Worm (Caenorhabditis elegans): Measurements from ENCODE around the gene irg-7.
A peak's percentile ranks its signal among the peaks of the same experiment; 100 is the strongest.

irg-7 gene

DNA sequence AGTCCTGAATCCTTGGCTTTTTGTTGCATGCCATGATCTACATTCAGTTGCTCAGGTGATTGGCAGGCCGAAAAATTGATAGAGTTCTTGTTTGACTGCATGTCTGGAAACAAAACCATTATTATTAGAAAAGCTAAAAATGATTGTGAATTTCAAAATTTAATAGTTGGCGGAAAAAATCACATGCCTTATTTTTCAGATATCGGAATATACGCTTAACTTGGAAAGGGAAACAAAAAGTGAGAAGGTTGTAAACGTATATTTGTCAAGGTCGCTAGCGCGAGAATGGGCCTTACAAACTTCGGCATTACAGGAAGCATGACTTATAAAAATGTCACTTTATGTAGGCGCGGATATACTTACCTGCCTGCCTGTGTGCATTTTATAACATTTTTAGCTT lies 28.2 kb upstream of the irg-7 start, which contains the start of gene K09C4.9:
Gene K09C4.9, minus strand, starts transcription at position 101 of the 400 bp plus-strand sequence.
- no peak for TF ChIP-seq med-1 (GFP tag; optimal IDR thresholded peaks at IDR 0.05; ENCODE audit: insufficient read depth)
- TF ChIP-seq cog-1 (tag; optimal IDR thresholded peaks at IDR 0.05), result no peak
- no peak for TF ChIP-seq flt-1 (GFP tag; IDR thresholded peaks at IDR 0.05)
- no peak for TF ChIP-seq ztf-29 (GFP tag; IDR thresholded peaks at IDR 0.05)
- no peak for TF ChIP-seq klf-2 (GFP tag; conservative IDR thresholded peaks at IDR 0.05)
- TF ChIP-seq ref-1 (GFP tag; conservative IDR thresholded peaks at IDR 0.05), result no peak
- TF ChIP-seq tab-1 (GFP tag; IDR thresholded peaks at IDR 0.05), result no peak
- TF ChIP-seq T22C8.4 (GFP tag; IDR thresholded peaks at IDR 0.05), result no peak
- no peak for TF ChIP-seq ztf-23 (GFP tag; IDR thresholded peaks at IDR 0.05)

DNA sequence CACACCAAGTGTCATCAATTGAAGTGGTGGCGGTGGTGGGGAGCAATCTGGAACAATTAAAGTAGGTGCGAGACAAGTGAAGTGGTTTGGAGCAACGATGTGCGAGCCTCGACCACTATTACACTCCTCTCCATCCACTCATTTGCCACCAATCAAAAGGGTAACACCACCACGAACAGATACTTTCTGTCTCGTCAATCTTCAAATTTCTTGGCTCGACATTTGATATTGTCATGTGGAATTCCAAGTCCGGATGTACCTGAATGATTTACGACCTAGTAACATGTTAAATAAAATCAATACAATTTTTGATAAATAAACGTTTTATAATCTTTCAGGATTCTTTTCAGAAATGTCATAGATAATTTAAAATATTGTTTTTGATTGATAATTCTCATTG lies 27.4 kb upstream of the irg-7 start, which contains the start of gene sul-1:
Gene sul-1, minus strand, starts transcription at position 101 of the 400 bp plus-strand sequence.
- no peak for TF ChIP-seq med-1 (GFP tag; optimal IDR thresholded peaks at IDR 0.05; ENCODE audit: insufficient read depth)
- no peak for TF ChIP-seq T22C8.4 (GFP tag; IDR thresholded peaks at IDR 0.05)
- no peak for TF ChIP-seq ref-1 (GFP tag; conservative IDR thresholded peaks at IDR 0.05)
- TF ChIP-seq ztf-23 (GFP tag; IDR thresholded peaks at IDR 0.05), result no peak
- no peak for TF ChIP-seq flt-1 (GFP tag; IDR thresholded peaks at IDR 0.05)
- no peak for TF ChIP-seq cog-1 (tag; optimal IDR thresholded peaks at IDR 0.05)
- TF ChIP-seq ztf-29 (GFP tag; IDR thresholded peaks at IDR 0.05), result no peak
- TF ChIP-seq tab-1 (GFP tag; IDR thresholded peaks at IDR 0.05), result no peak
- TF ChIP-seq klf-2 (GFP tag; conservative IDR thresholded peaks at IDR 0.05), result no peak

DNA sequence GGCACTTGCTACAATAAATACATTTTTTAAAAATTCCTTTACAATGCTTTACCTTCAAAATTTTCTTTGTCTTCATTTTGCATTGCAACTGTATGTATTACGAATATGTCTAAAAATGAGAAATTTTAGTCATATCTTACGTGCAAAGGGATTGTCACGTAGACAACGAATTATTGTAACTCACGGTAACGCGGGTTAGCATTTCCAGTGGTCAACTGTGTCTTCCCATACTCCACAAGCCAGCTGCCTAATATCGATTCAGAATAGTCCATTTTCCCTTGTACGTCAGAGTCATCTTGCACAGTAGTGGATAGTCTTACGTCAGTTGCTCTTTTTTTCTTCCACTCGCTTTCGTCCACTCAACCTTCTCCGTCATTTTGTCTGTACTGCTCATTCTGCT lies 19.2 kb upstream of the irg-7 start, which contains the start of gene fbxb-71:
Gene fbxb-71, plus strand, starts transcription at position 301 of the 400 bp plus-strand sequence.
- no peak for TF ChIP-seq flt-1 (GFP tag; IDR thresholded peaks at IDR 0.05)
- TF ChIP-seq klf-2 (GFP tag; conservative IDR thresholded peaks at IDR 0.05), result no peak
- no peak for TF ChIP-seq ref-1 (GFP tag; conservative IDR thresholded peaks at IDR 0.05)
- no peak for TF ChIP-seq tab-1 (GFP tag; IDR thresholded peaks at IDR 0.05)
- TF ChIP-seq ztf-29 (GFP tag; IDR thresholded peaks at IDR 0.05), result no peak
- TF ChIP-seq ztf-23 (GFP tag; IDR thresholded peaks at IDR 0.05), result no peak
- TF ChIP-seq cog-1 (tag; optimal IDR thresholded peaks at IDR 0.05), result no peak
- TF ChIP-seq med-1 (GFP tag; optimal IDR thresholded peaks at IDR 0.05; ENCODE audit: insufficient read depth), result no peak
- no peak for TF ChIP-seq T22C8.4 (GFP tag; IDR thresholded peaks at IDR 0.05)

DNA sequence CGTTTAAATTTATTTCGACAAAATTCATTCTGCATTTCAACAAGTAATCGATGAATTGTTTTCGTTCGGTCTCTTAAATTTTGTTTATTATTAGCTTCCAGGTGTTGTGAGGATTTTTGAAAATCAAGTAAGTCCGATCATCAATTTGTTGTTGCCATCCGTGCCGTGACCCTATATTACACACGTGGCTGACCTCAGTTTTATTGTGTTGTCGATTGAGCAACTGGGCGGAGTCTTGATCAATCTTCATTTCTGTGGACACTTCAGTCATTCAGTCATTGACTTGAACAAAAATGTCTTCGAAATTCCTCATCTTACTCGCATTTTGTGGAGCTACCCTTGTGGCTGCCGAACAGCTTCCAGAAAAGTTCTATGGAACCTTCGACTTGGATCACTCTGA lies 17.1 kb upstream of the irg-7 start, which contains the start of gene lbp-2:
Gene lbp-2, plus strand, starts transcription at position 102 of the 400 bp plus-strand sequence.
- TF ChIP-seq ztf-23 (GFP tag; IDR thresholded peaks at IDR 0.05) (no peak), tab-1 (GFP tag; IDR thresholded peaks at IDR 0.05) (no peak), klf-2 (GFP tag; conservative IDR thresholded peaks at IDR 0.05) (no peak), ref-1 (GFP tag; conservative IDR thresholded peaks at IDR 0.05) (no peak), med-1 (GFP tag; optimal IDR thresholded peaks at IDR 0.05; ENCODE audit: insufficient read depth) (no peak), flt-1 (GFP tag; IDR thresholded peaks at IDR 0.05) (no peak), cog-1 (tag; optimal IDR thresholded peaks at IDR 0.05) (no peak), T22C8.4 (GFP tag; IDR thresholded peaks at IDR 0.05) (no peak), ztf-29 (GFP tag; IDR thresholded peaks at IDR 0.05) (no peak)

DNA sequence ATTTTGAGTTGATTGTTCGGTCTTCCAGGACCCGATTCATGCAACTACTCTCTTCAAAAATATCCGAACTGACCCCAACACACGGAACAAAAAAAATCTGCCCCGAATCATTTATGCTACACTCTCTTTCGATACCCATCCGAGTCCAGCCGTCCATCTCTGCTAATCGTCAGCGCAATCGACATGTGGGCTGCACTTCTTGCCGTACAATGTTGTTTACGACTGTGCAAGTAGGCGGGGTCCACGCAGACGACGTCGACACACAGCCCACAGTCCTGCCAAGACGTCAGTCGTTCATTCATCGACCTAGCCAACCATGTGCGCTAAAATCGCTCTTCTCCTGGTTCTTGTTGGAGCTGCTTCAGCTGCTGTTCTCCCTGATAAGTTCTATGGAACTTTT lies 15.4 kb upstream of the irg-7 start, which contains the start of gene lbp-1:
Gene lbp-1, plus strand, starts transcription at position 301 of the 400 bp plus-strand sequence.
- 0 out of 2 replicates have a peak, but pooled peaks have one; percentile 7 for TF ChIP-seq flt-1 (GFP tag; IDR thresholded peaks at IDR 0.05)
- no peak for TF ChIP-seq ztf-23 (GFP tag; IDR thresholded peaks at IDR 0.05)

DNA sequence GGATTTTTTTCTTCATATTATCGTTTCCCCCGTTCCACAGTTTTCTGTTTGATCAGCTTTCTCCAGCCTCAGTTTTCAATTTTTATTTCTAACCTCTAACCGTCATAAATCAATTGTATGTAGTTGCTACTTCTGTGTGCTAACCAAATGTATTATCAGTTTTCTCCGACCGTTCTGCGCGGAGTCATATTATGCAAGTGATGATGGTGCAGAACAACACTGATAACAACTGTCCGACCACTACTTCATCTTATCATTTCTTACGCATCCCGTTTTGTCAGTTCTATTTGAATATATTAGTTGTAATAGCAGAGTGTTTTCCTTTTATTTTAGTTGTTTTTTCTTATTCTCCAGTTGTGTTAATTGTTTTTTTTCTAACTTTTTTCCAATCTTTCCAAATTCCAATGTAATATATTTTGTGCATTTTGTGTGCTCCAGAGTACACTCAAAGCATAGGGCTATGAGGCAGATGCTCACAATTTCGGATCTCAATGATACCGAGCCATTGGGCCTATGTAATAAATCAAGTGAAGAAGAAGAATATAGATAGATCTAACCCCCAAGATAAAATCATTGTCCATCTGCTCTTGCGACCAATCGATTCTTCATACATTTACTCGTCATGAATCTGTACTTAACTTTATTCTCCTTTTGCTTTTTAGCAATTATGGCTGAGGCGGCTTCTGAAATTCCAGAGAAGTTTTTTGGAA lies 13.5 kb upstream of the irg-7 start, which contains the start of gene lbp-3:
Gene lbp-3, plus strand, starts transcription at position 589 of the 710 bp plus-strand sequence.
- no peak for TF ChIP-seq T22C8.4 (GFP tag; IDR thresholded peaks at IDR 0.05)
- no peak for TF ChIP-seq cog-1 (tag; optimal IDR thresholded peaks at IDR 0.05)

DNA sequence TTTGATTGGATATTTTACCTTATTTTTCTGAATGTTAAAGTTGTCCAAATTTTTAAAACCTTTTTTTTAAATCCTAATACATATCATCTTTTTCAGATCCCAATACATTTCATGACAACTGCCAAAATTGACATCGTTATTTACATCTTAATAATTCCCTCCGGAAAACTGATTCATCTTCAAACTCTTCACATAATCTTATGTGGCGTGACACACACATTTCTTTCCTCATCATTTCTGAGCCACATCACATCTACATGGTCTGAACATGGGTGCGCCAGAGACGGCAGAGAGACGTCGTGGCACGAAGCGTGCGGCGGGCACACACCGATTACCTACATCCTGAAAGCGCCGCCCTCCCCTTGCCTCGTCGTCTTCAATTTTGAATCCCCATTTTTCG lies 9.1 kb upstream of the irg-7 start, which contains the start of gene tba-9:
Gene tba-9, plus strand, starts transcription at position 301 of the 400 bp plus-strand sequence.
- TF ChIP-seq cog-1 (tag; optimal IDR thresholded peaks at IDR 0.05) (no peak), ztf-29 (GFP tag; IDR thresholded peaks at IDR 0.05) (no peak), ref-1 (GFP tag; conservative IDR thresholded peaks at IDR 0.05) (no peak), med-1 (GFP tag; optimal IDR thresholded peaks at IDR 0.05; ENCODE audit: insufficient read depth) (no peak), T22C8.4 (GFP tag; IDR thresholded peaks at IDR 0.05) (no peak), tab-1 (GFP tag; IDR thresholded peaks at IDR 0.05) (no peak), ztf-23 (GFP tag; IDR thresholded peaks at IDR 0.05) (no peak), flt-1 (GFP tag; IDR thresholded peaks at IDR 0.05) (no peak), klf-2 (GFP tag; conservative IDR thresholded peaks at IDR 0.05) (no peak)

DNA sequence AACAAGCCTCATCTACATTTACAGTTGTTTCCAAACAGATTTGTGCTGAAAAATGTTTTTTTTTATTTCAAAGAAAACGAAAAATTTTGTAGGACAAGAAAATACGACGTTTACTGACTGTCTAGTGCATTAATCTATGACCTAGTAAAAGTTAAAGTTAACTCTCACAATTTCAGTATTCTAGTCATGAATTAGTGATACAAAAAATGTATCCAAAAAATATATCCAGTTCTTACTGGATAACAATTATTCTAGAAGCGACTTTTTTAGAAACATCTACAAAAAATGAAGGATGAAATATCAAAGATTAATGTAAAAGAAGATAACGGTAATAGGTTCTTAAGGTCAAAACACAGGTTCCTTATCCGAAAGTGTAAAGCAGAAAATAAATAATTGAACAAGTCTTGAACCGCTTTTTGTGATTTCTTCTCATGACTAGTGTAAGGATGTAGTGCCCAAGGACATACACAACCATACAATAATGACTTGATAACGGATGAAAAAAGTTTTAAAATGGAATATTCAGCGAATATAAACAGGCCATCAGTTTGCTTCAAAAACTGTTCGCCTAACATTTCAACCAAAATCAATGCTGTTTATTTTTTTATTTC lies 7.2 kb upstream of the irg-7 start, which contains the start of gene pqn-37:
Gene pqn-37, minus strand, starts transcription at position 51 of the 611 bp plus-strand sequence.
- TF ChIP-seq ref-1 (GFP tag; conservative IDR thresholded peaks at IDR 0.05) (no peak), ztf-23 (GFP tag; IDR thresholded peaks at IDR 0.05) (no peak), cog-1 (tag; optimal IDR thresholded peaks at IDR 0.05) (no peak), tab-1 (GFP tag; IDR thresholded peaks at IDR 0.05) (no peak), flt-1 (GFP tag; IDR thresholded peaks at IDR 0.05) (no peak), med-1 (GFP tag; optimal IDR thresholded peaks at IDR 0.05; ENCODE audit: insufficient read depth) (no peak), klf-2 (GFP tag; conservative IDR thresholded peaks at IDR 0.05) (no peak), ztf-29 (GFP tag; IDR thresholded peaks at IDR 0.05) (no peak), T22C8.4 (GFP tag; IDR thresholded peaks at IDR 0.05) (no peak)

DNA sequence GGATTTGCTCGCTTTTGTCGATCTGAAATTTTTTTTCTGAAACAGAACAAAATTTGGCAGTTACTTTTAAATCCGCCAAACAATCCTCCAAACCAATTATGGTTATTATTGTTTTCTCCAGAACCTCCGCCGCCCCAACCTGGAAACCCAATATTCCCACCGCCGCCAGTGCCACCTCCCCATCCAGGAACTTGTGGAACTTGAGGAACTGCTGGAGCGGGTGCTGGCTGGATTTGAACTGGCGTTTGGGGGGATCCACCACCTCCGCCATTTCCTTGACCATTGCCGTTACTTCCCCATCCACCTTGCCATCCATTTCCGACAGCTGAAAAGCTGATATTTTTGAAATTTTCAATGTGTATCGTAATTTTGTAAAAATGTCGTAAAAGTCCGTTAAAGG lies 4.3 kb upstream of the irg-7 start:
- TF ChIP-seq ztf-29 (GFP tag; IDR thresholded peaks at IDR 0.05), result no peak
- TF ChIP-seq ref-1 (GFP tag; conservative IDR thresholded peaks at IDR 0.05), result no peak
- TF ChIP-seq klf-2 (GFP tag; conservative IDR thresholded peaks at IDR 0.05), result no peak
